Fruit fly (Drosophila melanogaster) whole organism: ENCODE results near the gene CG33296.

ENCODE experiments used
- CG8478 ChIP-seq: fragments of >200 bp; optimal IDR thresholded peaks from 2 replicates; lab custom pipeline; 2018; ENCODE audit warnings: inconsistent platforms
- Dll ChIP-seq: fragments of >200 bp; optimal IDR thresholded peaks from 2 replicates; lab custom pipeline; 2017
- EcR ChIP-seq, 2 experiments: fragments of >200 bp; optimal IDR thresholded peaks; 2 replicates each; lab custom pipeline; 2017; ENCODE audit warnings: missing biosample characterization in 2 of 2, missing genetic modification characterization in 2 of 2, missing genetic modification reagents in 2 of 2
- psq ChIP-seq: fragments of >200 bp; optimal IDR thresholded peaks from 2 replicates; lab custom pipeline; 2017
- usp ChIP-seq: fragments of >200 bp; optimal IDR thresholded peaks from 2 replicates; lab custom pipeline; 2017; ENCODE audit warnings: missing biosample characterization, missing genetic modification characterization, mixed read lengths

DNA sequence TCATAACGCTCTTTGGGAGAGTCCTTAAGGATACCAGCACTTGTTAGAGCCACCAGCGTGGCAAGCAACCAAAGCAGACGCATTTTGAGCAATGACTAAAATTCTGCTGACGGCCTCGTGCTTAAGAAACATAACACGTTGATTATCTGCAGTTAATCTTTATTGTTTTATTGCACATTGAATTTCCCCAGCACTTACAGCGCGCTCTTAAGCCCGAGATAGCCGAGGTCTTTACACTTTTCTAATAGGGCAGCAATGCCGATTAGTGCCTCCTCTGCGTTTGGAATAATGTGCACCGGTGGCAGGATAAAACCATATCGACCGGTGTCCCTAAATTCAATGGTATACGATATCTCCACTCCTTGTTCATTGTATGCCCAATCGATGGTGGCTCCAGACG lies 25.5 kb downstream of the CG33296 start, which contains the start of gene CG18585:
- no peak for TF ChIP-seq usp (GFP tag; lab: Kevin White, UChicago)
- TF ChIP-seq EcR (GFP tag; optimal IDR thresholded peaks at IDR 0.05; lab: Kevin White, UChicago) = no peak
- TF ChIP-seq psq (lab: Kevin White, UChicago) = no peak
- no peak for TF ChIP-seq CG8478 (lab: Kevin White, UChicago)
- TF ChIP-seq Dll (lab: Kevin White, UChicago) = no peak
